Fruit fly (Drosophila melanogaster) whole organism, adult: ENCODE measurements around the gene Nt5a.
A peak's percentile ranks its signal among the peaks of the same experiment; 100 is the strongest.

Experiments used
- CG11617 ChIP-seq: fragments of 200-800 bp; sonication (Bioruptor generic); optimal IDR thresholded peaks from 2 replicates; lab custom pipeline; 2017; ENCODE audit warnings: mild to moderate bottlenecking, missing biosample characterization, missing genetic modification reagents, missing genetic modification characterization
- CG12768 ChIP-seq: fragments of 200-800 bp; sonication (Bioruptor generic); optimal IDR thresholded peaks from 2 replicates; lab custom pipeline; 2017; ENCODE audit warnings: missing biosample characterization, missing genetic modification characterization, mild to moderate bottlenecking, moderate library complexity, missing genetic modification reagents
- CG14711 ChIP-seq: fragments of 200-800 bp; sonication (Bioruptor generic); optimal IDR thresholded peaks from 2 replicates; lab custom pipeline; 2018; ENCODE audit warnings: missing biosample characterization, mild to moderate bottlenecking, missing genetic modification characterization, moderate library complexity
- CG1620 ChIP-seq: fragments of 200-800 bp; sonication (Bioruptor generic); optimal IDR thresholded peaks from 2 replicates; lab custom pipeline; 2016; ENCODE audit warnings: missing biosample characterization, missing genetic modification characterization
- CG33017 ChIP-seq: fragments of 200-800 bp; sonication (Bioruptor generic); optimal IDR thresholded peaks from 2 replicates; lab custom pipeline; 2018; ENCODE audit warnings: missing biosample characterization, mild to moderate bottlenecking, missing genetic modification characterization, moderate library complexity
- CG5204 ChIP-seq: fragments of 200-800 bp; sonication (Bioruptor generic); optimal IDR thresholded peaks from 2 replicates; lab custom pipeline; 2016; ENCODE audit warnings: missing biosample characterization, missing genetic modification characterization
- CG7045 ChIP-seq: fragments of 200-800 bp; sonication (Bioruptor generic); optimal IDR thresholded peaks from 2 replicates; lab custom pipeline; 2017; ENCODE audit warnings: missing biosample characterization, mild to moderate bottlenecking, missing genetic modification characterization
- CG7101 ChIP-seq: fragments of 200-800 bp; sonication (Bioruptor generic); optimal IDR thresholded peaks from 2 replicates; lab custom pipeline; 2018; ENCODE audit warnings: missing biosample characterization, mild to moderate bottlenecking, missing genetic modification characterization, moderate library complexity
- Clk ChIP-seq: fragments of 200-800 bp; sonication (Bioruptor generic); optimal IDR thresholded peaks from 2 replicates; lab custom pipeline; 2017; ENCODE audit warnings: missing biosample characterization, missing genetic modification characterization
- Crg-1 ChIP-seq: fragments of 200-800 bp; sonication (Bioruptor generic); optimal IDR thresholded peaks from 2 replicates; lab custom pipeline; 2016; ENCODE audit warnings: missing biosample characterization, missing genetic modification characterization
- Hr96 ChIP-seq: fragments of 200-800 bp; sonication (Bioruptor generic); optimal IDR thresholded peaks from 2 replicates; lab custom pipeline; 2016; ENCODE audit warnings: missing biosample characterization, missing genetic modification characterization
- Mnt ChIP-seq: fragments of 200-800 bp; sonication (Bioruptor generic); optimal IDR thresholded peaks from 2 replicates; lab custom pipeline; 2016; ENCODE audit warnings: missing biosample characterization, mild to moderate bottlenecking, missing genetic modification characterization
- bab1 ChIP-seq: fragments of 200-800 bp; sonication (Bioruptor generic); optimal IDR thresholded peaks from 3 replicates; lab custom pipeline; 2019; ENCODE audit warnings: missing biosample characterization, mild to moderate bottlenecking, missing genetic modification characterization, moderate library complexity
- cic ChIP-seq: fragments of 200-800 bp; sonication (Bioruptor generic); optimal IDR thresholded peaks from 2 replicates; lab custom pipeline; 2017; ENCODE audit warnings: missing biosample characterization, mild to moderate bottlenecking, missing genetic modification characterization, moderate library complexity
- cnc ChIP-seq, 2 experiments: fragments of >200 bp; optimal IDR thresholded peaks; 2 replicates each; lab custom pipeline; 2017
- kay ChIP-seq: fragments of 200-800 bp; sonication (Bioruptor generic); peaks from one replicate; lab custom pipeline; 2016; ENCODE audit warnings: missing biosample characterization, missing genetic modification characterization, borderline replicate concordance
- ovo ChIP-seq: fragments of 200-800 bp; sonication (Bioruptor generic); optimal IDR thresholded peaks from 2 replicates; lab custom pipeline; 2016; ENCODE audit warnings: missing biosample characterization, missing genetic modification characterization
- pad ChIP-seq: fragments of 200-800 bp; sonication (Bioruptor generic); optimal IDR thresholded peaks from 3 replicates; lab custom pipeline; 2017; ENCODE audit warnings: missing biosample characterization, missing genetic modification characterization, mild to moderate bottlenecking, moderate library complexity, missing genetic modification reagents
- tj ChIP-seq: fragments of 200-800 bp; sonication (Bioruptor generic); optimal IDR thresholded peaks from 3 replicates; lab custom pipeline; 2017; ENCODE audit warnings: missing biosample characterization, mild to moderate bottlenecking, missing genetic modification characterization, moderate library complexity
- toe ChIP-seq: fragments of 200-800 bp; sonication (Bioruptor generic); optimal IDR thresholded peaks from 2 replicates; lab custom pipeline; 2016; ENCODE audit warnings: missing biosample characterization, missing genetic modification characterization

Nt5a gene

DNA sequence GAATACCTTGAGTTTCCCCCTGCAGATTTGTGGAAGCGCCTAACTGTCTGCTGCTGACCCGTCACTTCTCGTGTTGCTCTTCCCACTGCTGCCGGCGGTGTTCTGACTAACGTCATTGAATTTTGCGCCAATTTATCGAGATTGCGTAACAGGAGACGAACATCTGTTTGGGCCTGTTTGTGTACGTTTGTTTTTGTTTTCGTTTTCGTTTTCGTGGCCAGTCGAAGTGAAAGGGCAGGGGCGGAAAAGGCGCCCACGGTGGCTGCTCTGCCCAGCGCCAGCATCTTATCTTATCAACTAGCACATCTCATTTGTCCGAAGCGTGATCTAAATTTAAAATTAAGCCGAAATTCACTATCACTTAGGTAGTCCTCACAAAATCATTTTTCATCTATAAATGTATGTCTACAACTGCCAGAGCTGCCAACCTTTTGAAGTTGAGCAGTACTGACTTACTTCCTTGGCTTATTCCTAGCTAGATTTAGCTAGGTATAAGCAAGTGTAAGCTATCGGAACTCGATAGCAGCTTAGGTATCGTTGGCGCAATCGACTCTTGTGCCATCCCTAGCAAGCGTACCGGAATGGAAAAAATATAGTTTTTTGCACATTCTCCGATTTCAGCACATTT lies at the start of gene Nt5a, which contains the start of gene Ctr9:
Gene Nt5a, minus strand, starts transcription at position 414 of the 628 bp plus-strand sequence.
Gene Ctr9, plus strand, starts transcription at position 220 of the 628 bp plus-strand sequence.
- TF ChIP-seq kay (no peak), pad (GFP tag; lab: Kevin White, UChicago) (peak; percentile 12), Crg-1 (GFP tag; lab: Kevin White, UChicago) (peak; percentile 75), tj (GFP tag; lab: Kevin White, UChicago) (peak; percentile 57), CG11617 (peak; percentile 60), cnc (optimal IDR thresholded peaks at IDR 0.05; lab: Kevin White, UChicago) (no peak), CG5204 (GFP tag; lab: Kevin White, UChicago) (no peak), Clk (GFP tag; lab: Kevin White, UChicago) (no peak), Mnt (peak; percentile 78), CG7101 (tag; lab: Kevin White, UChicago) (peak; percentile 70), CG12768 (peak; percentile 37), CG1620 (peak; percentile 86), cic (GFP tag; lab: Kevin White, UChicago) (peak; percentile 81), CG7045 (GFP tag; lab: Kevin White, UChicago) (peak; percentile 5), CG33017 (tag; lab: Kevin White, UChicago) (peak; percentile 13), bab1 (GFP tag; lab: Kevin White, UChicago) (peak; percentile 59), ovo (GFP tag; lab: Kevin White, UChicago) (peak; percentile 22), toe (GFP tag; lab: Kevin White, UChicago) (no peak), CG14711 (peak; percentile 78), Hr96 (GFP tag; lab: Kevin White, UChicago) (no peak)

DNA sequence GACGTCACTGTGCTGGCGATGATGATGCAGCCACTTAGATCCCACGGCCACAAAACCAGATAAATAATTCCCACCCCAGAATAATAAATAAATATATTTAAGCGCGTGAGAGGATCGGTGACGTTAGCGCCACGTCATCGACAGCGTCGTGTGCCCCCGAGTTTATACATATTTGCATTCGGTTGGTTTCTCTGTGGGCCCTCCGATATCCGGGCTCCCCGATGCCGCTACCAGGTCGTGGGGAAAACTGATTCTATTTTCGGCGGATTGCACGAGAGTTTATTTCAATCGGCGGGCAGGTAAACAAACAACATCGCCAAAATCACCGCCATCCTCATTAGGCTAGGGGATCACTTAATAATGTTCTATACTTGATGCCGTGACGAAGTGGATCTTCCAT lies 47.0 kb upstream of the Nt5a start:
- TF ChIP-seq kay (no peak), CG11617 (no peak), CG5204 (GFP tag; lab: Kevin White, UChicago) (no peak), ovo (GFP tag; lab: Kevin White, UChicago) (no peak), CG7101 (tag; lab: Kevin White, UChicago) (no peak), Clk (GFP tag; lab: Kevin White, UChicago) (no peak), Mnt (no peak), CG33017 (tag; lab: Kevin White, UChicago) (no peak), CG1620 (no peak), cnc (optimal IDR thresholded peaks at IDR 0.05; lab: Kevin White, UChicago) (no peak), Crg-1 (GFP tag; lab: Kevin White, UChicago) (no peak), Hr96 (GFP tag; lab: Kevin White, UChicago) (no peak)

DNA sequence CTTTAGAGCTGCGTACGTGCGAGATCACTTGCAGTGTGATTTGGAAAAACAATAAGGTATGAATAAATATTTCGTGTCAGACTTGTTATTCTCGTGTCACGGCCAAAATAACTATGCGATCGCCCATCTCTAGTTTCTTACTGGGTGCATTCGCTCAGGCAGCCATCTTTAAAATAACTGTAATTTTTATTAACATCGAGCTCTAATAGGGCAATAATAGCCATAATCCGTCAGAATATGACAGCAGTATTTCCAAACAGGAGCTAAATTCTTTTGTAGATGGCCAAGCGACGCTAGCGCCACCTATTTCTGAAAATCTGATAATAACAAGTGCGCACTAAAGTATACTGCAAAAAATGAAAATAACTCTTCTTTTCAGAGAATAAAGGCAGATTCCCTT lies 44.8 kb upstream of the Nt5a start:
- TF ChIP-seq Clk (GFP tag; lab: Kevin White, UChicago) (no peak), CG14711 (no peak), CG11617 (peak; percentile 37), CG33017 (tag; lab: Kevin White, UChicago) (no peak), CG12768 (no peak), pad (GFP tag; lab: Kevin White, UChicago) (no peak), bab1 (GFP tag; lab: Kevin White, UChicago) (peak; percentile 67), CG7045 (GFP tag; lab: Kevin White, UChicago) (no peak), CG5204 (GFP tag; lab: Kevin White, UChicago) (no peak), tj (GFP tag; lab: Kevin White, UChicago) (no peak), ovo (GFP tag; lab: Kevin White, UChicago) (peak; percentile 76), CG1620 (peak; percentile 48), Hr96 (GFP tag; lab: Kevin White, UChicago) (no peak), cic (GFP tag; lab: Kevin White, UChicago) (no peak), Crg-1 (GFP tag; lab: Kevin White, UChicago) (peak; percentile 27), cnc (optimal IDR thresholded peaks at IDR 0.05; lab: Kevin White, UChicago) (no peak), CG7101 (tag; lab: Kevin White, UChicago) (peak; percentile 13), Mnt (peak; percentile 20), kay (no peak), toe (GFP tag; lab: Kevin White, UChicago) (no peak)

DNA sequence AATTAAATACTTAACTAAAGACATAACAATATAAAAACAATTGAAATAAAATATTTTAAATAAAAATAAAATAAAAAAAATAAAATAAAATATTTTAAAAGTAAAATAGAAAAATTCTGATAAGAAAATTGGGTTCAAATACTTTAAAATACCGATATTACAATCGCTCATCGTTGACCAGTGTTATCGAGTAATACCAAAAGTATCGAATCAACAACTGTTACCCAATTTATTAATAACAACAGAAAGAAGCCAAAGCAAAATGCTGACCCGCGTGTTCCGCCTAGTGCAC lies 43.7 kb upstream of the Nt5a start, which contains the start of gene CG9166:
Gene CG9166, plus strand, starts transcription at position 193 of the 292 bp plus-strand sequence.
- TF ChIP-seq CG7101 (tag; lab: Kevin White, UChicago) = no peak
- TF ChIP-seq toe (GFP tag; lab: Kevin White, UChicago) = no peak
- no peak for TF ChIP-seq CG7045 (GFP tag; lab: Kevin White, UChicago)
- TF ChIP-seq CG33017 (tag; lab: Kevin White, UChicago) = no peak
- TF ChIP-seq tj (GFP tag; lab: Kevin White, UChicago) = no peak
- no peak for TF ChIP-seq Clk (GFP tag; lab: Kevin White, UChicago)
- no peak for TF ChIP-seq CG1620
- no peak for TF ChIP-seq pad (GFP tag; lab: Kevin White, UChicago)
- TF ChIP-seq bab1 (GFP tag; lab: Kevin White, UChicago) = no peak
- no peak for TF ChIP-seq CG11617
- no peak for TF ChIP-seq cnc (optimal IDR thresholded peaks at IDR 0.05; lab: Kevin White, UChicago)
- TF ChIP-seq CG12768 = no peak
- TF ChIP-seq cic (GFP tag; lab: Kevin White, UChicago) = no peak
- TF ChIP-seq CG14711 = no peak

DNA sequence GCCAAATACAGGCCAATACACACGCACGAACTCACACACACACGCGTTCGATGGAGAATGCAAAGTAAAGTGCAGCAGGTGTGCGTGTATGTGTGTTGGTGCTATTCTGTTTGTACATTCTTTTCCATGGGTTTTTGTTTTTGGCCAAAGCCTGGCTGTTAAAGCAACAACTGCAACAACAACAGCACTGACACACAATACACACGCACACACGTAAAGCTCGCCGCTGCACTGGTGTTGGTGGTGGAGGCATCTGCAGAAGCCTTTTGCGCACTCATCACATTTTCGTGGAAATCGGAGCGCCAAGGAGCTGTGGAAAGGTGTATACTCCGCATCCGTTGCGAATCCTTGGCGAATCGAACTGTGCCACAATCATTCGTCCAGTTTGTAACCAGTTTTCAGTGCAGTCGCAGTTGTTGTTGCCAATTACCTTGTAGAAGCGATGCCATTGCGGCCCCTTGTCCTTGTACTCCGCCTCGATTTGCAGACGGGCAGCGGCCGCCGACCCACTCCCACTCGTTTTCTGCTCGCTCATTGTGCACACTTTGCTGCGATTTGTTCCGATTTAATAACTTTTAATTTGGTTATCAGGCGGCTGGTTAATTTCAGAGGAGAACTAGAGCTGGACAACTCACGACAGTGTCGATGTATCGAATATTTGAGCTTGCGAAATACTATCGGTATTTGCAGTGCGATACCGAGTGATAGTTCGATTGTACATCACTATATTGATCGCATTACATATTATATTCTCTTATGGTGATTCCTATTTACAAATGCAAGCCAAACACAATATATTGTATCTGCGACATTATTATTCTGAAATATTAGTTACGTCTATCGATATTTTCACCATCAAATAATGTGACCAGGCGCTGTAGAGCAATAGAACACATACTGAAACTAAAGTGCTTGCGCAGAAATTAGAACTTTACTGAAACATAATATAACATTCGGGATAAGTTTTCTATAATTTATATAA lies 43.0 kb upstream of the Nt5a start:
- peak; percentile 8 for TF ChIP-seq CG7045 (GFP tag; lab: Kevin White, UChicago)
- peak; percentile 64 for TF ChIP-seq CG1620
- TF ChIP-seq cnc (optimal IDR thresholded peaks at IDR 0.05; lab: Kevin White, UChicago) = no peak
- TF ChIP-seq CG7101 (tag; lab: Kevin White, UChicago) = peak; percentile 43
- no peak for TF ChIP-seq kay
- peak; percentile 81 for TF ChIP-seq tj (GFP tag; lab: Kevin White, UChicago)
- TF ChIP-seq ovo (GFP tag; lab: Kevin White, UChicago) = peak; percentile 39
- TF ChIP-seq pad (GFP tag; lab: Kevin White, UChicago) = peak; percentile 77
- no peak for TF ChIP-seq Hr96 (GFP tag; lab: Kevin White, UChicago)
- peak; percentile 35 for TF ChIP-seq CG11617
- peak; percentile 53 for TF ChIP-seq bab1 (GFP tag; lab: Kevin White, UChicago)
- TF ChIP-seq toe (GFP tag; lab: Kevin White, UChicago) = peak; percentile 74
- no peak for TF ChIP-seq CG33017 (tag; lab: Kevin White, UChicago)
- TF ChIP-seq Crg-1 (GFP tag; lab: Kevin White, UChicago) = no peak
- TF ChIP-seq CG12768 = no peak
- peak; percentile 41 for TF ChIP-seq CG14711
- peak; percentile 33 for TF ChIP-seq Clk (GFP tag; lab: Kevin White, UChicago)
- no peak for TF ChIP-seq Mnt
